Fruit fly (Drosophila melanogaster): ENCODE data around the gene Grd.
"Not testable (repeated sequence)": the region's sequence is repeated elsewhere in the genome, so short reads cannot be mapped to it uniquely, and the experiment has no call there.

The Grd gene

dm6 chr3L:17846169-17846981 is 23.2 kb downstream of the Grd start, which contains the start of the genes MED19 and CG7430:
TSS of gene MED19 (minus strand) at chr3L:17846501.
TSS of gene CG7430 (plus strand) at chr3L:17846916.
- TF ChIP-seq noc (tag; optimal IDR thresholded peaks at IDR 0.05): peak; percentile 68

DNA sequence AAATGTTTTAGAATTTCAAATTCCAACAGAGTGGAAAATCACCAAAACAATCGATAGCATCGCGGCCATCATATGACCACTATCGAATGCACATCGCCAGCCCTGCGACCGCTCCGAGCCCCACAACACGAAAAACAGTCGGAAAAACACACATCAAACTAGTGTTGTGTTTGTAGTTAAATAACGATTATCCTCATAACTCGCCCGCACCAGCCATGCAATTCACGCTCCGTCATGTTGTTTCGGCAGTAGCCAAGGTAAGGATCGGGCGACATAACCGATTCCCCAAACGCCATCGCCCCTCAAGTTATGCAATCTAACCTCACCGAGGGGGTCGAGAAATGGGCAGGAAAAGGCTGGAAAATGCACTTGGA is 23.8 kb downstream of the Grd start:
- TF ChIP-seq noc (tag; optimal IDR thresholded peaks at IDR 0.05): no peak

dm6 chr3L:17849517-17849916 is 26.4 kb downstream of the Grd start, which contains the start of gene TrpRS-m:
TSS of gene TrpRS-m (plus strand) at chr3L:17849727.
- no peak for TF ChIP-seq noc (tag; optimal IDR thresholded peaks at IDR 0.05)

dm6 chr3L:17856655-17857479 is 33.7 kb downstream of the Grd start, which contains the start of gene CG5535:
TSS of gene CG5535 (minus strand) at chr3L:17856794.
- peak; percentile 94 for TF ChIP-seq noc (tag; optimal IDR thresholded peaks at IDR 0.05)

- TF ChIP-seq noc (tag; optimal IDR thresholded peaks at IDR 0.05): not testable (repeated sequence)
Observed at dm6 chr3L:17858174-17858573, 35.0 kb downstream of the Grd start, which contains the start of gene CG34002. TSS of gene CG34002 (plus strand) at chr3L:17858474.

DNA sequence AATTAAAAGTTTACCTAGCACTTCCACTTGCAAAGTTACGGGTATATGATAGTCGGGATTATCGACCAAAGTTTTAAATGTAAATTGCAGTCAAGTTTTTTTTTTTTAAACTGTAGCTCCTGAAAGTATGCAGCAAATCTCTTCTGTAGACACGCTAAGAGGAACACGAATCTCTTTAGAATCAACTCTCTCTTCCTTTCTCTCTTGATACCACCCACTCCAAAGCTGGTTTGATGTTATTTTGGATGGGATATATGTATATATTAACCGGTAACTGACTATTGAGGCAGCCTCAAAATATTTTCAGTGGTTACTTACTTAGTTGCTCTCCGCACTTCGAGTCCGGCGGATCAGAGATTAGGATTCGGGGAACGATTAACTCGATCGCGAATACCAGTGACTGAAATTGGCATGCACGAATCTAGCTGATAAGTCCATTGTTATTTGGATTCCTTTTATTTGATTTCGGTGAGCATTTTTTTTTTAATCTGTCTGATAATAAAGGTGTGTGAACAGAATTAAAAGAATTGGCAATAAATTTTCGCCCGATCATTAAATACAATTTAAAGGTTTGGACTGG is 55.7 kb downstream of the Grd start, which contains the start of gene CG7408:
CG7408 (plus strand) TSS at position 316 of the 580 bp plus-strand sequence.
- no peak for TF ChIP-seq noc (tag; optimal IDR thresholded peaks at IDR 0.05)

DNA sequence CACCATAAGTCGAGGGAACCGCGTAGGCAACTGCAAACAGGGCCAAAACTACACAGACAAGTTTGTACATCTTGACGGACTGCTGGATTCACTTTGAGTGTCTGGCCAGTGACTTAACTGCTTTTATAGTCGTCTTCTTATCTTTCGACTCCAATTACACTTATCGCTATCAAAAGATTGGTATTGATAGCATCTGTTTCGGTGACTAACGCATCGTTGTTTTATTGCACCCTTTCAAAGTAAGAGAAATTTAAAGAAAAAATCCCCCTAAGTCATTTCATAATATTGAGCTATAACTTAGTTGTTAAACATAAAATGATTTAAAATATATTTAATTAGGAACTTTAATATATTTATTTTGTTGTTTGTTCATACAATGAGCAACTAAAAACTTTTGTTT is 61.1 kb downstream of the Grd start, which contains the start of gene CG5506:
CG5506 (minus strand) TSS at position 101 of the 400 bp plus-strand sequence.
- no peak for TF ChIP-seq noc (tag; optimal IDR thresholded peaks at IDR 0.05)

DNA sequence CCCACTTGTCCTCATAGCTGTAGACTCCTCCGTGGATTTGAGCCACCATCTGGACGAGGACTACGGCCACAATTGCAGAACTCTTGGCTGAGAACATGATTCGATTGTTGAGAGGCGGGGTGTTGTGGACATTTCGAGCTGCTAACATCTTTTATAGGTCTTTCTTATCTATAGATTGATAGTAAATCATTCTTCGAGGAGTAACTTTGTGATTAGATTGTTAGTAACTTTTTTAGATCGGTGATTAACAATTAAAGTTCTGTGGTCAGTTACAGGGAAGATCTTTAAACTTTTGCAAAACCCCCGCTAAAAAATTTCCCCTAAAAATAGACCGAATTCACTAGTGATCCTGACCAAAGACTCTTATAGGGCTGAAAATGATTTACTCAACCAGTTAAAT is 63.4 kb downstream of the Grd start, which contains the start of gene CG16775:
CG16775 (minus strand) TSS at position 101 of the 400 bp plus-strand sequence.
- TF ChIP-seq noc (tag; optimal IDR thresholded peaks at IDR 0.05): no peak

- TF ChIP-seq noc (tag; optimal IDR thresholded peaks at IDR 0.05): no peak
Observed at dm6 chr3L:17887393-17887792, 64.3 kb downstream of the Grd start, which contains the start of gene CG7402. TSS of gene CG7402 (plus strand) at chr3L:17887705.
